Worm (Caenorhabditis elegans): ENCODE measurements around the gene rab-6.2.

Gene rab-6.2

ce11 chrX:17217050-17217813 is 5.0 kb upstream of the rab-6.2 start, which contains the start of gene acdh-7:
acdh-7 (minus strand) TSS chrX:17217105.
- peak in 2 of 6 experiments; percentile 3 to 69 for TF ChIP-seq elt-3 (tag; optimal IDR thresholded peaks at IDR 0.05)
- peak; percentile 42 for TF ChIP-seq rnt-1 (tag; optimal IDR thresholded peaks at IDR 0.05)
- TF ChIP-seq blmp-1 (tag; optimal IDR thresholded peaks at IDR 0.05): peak; percentile 66
- TF ChIP-seq nhr-47 (tag; optimal IDR thresholded peaks at IDR 0.05): no peak
- peak; percentile 24 for TF ChIP-seq elt-2 (tag; optimal IDR thresholded peaks at IDR 0.05)
- peak; percentile 12 for TF ChIP-seq nhr-20 (tag; optimal IDR thresholded peaks at IDR 0.05)
- TF ChIP-seq nhr-71 (tag; optimal IDR thresholded peaks at IDR 0.05): peak; percentile 21
- TF ChIP-seq lin-14 (GFP tag; optimal IDR thresholded peaks at IDR 0.05): peak; percentile 26
- no peak for TF ChIP-seq nhr-28 (tag; optimal IDR thresholded peaks at IDR 0.05)

ce11 chrX:17227376-17227775 is 5.1 kb downstream of the rab-6.2 start:
- TF ChIP-seq C16A3.4 (tag; optimal IDR thresholded peaks at IDR 0.05) (no peak), lin-35 (GFP tag; optimal IDR thresholded peaks at IDR 0.05) (no peak)

- no peak for TF ChIP-seq ets-5 (GFP tag; IDR thresholded peaks at IDR 0.05)
- TF ChIP-seq xbp-1 (tag; optimal IDR thresholded peaks at IDR 0.05): no peak
- TF ChIP-seq alr-1 (tag; optimal IDR thresholded peaks at IDR 0.05; ENCODE audit: borderline replicate concordance): no peak
- no peak for TF ChIP-seq hlh-4 (tag; optimal IDR thresholded peaks at IDR 0.05)
- no peak for TF ChIP-seq zip-4 (GFP tag; optimal IDR thresholded peaks at IDR 0.05)
- TF ChIP-seq rnt-1 (tag; optimal IDR thresholded peaks at IDR 0.05): no peak
- no peak for TF ChIP-seq lin-15B (tag; optimal IDR thresholded peaks at IDR 0.05)
- no peak for TF ChIP-seq nhr-20 (tag; optimal IDR thresholded peaks at IDR 0.05)
- no peak for TF ChIP-seq nhr-237 (tag; optimal IDR thresholded peaks at IDR 0.05)
- TF ChIP-seq pag-3 (tag; optimal IDR thresholded peaks at IDR 0.05; ENCODE audit: borderline replicate concordance, insufficient read depth): no peak
Observed at ce11 chrX:17230108-17230507, 7.8 kb downstream of the rab-6.2 start, which contains the start of gene T25G12.6. T25G12.6 (minus strand) TSS chrX:17230208.

ce11 chrX:17231348-17231747 is 9.1 kb downstream of the rab-6.2 start, which contains the start of gene T25G12.3:
T25G12.3 (plus strand) TSS chrX:17231648.
- TF ChIP-seq nhr-28 (tag; optimal IDR thresholded peaks at IDR 0.05): no peak
- TF ChIP-seq fkh-4 (tag; optimal IDR thresholded peaks at IDR 0.05; ENCODE audit: borderline replicate concordance): no peak
- TF ChIP-seq sptf-1 (tag; optimal IDR thresholded peaks at IDR 0.05): no peak
- TF ChIP-seq swsn-7 (tag; optimal IDR thresholded peaks at IDR 0.05): no peak
- TF ChIP-seq elt-3 (tag; optimal IDR thresholded peaks at IDR 0.05): no peak
- TF ChIP-seq C16A3.4 (tag; optimal IDR thresholded peaks at IDR 0.05): no peak
- TF ChIP-seq mdl-1 (tag; optimal IDR thresholded peaks at IDR 0.05): no peak

- TF ChIP-seq sptf-1 (tag; optimal IDR thresholded peaks at IDR 0.05): no peak
Observed at ce11 chrX:17234988-17235387, 12.7 kb downstream of the rab-6.2 start.

- TF ChIP-seq zip-4 (GFP tag; optimal IDR thresholded peaks at IDR 0.05) (no peak), nhr-12 (tag; optimal IDR thresholded peaks at IDR 0.05) (no peak), Y116A8C.19 (tag; optimal IDR thresholded peaks at IDR 0.05; ENCODE audit: borderline replicate concordance) (no peak), nhr-85 (tag) (no peak), ceh-82 (tag; optimal IDR thresholded peaks at IDR 0.05) (no peak), dpl-1 (GFP tag; optimal IDR thresholded peaks at IDR 0.05) (peak in 1 of 3 experiments; percentile 18), mdl-1 (tag; optimal IDR thresholded peaks at IDR 0.05) (no peak), egl-13 (tag; optimal IDR thresholded peaks at IDR 0.05) (no peak), unc-62 (GFP tag; optimal IDR thresholded peaks at IDR 0.05) (no peak), C04F5.9 (tag; optimal IDR thresholded peaks at IDR 0.05) (no peak), C16A3.4 (tag; optimal IDR thresholded peaks at IDR 0.05) (peak; percentile 22), lsy-2 (tag; optimal IDR thresholded peaks at IDR 0.05) (no peak), fkh-10 (GFP tag; optimal IDR thresholded peaks at IDR 0.05) (no peak), nhr-77 (tag; optimal IDR thresholded peaks at IDR 0.05) (no peak), lin-35 (GFP tag; optimal IDR thresholded peaks at IDR 0.05) (peak in 1 of 2 experiments; percentile 10), elt-2 (tag; optimal IDR thresholded peaks at IDR 0.05) (peak; percentile 2), dsc-1 (tag; optimal IDR thresholded peaks at IDR 0.05) (no peak), nhr-19 (GFP tag; conservative IDR thresholded peaks at IDR 0.05) (peak; percentile 42), unc-86 (tag; optimal IDR thresholded peaks at IDR 0.05) (no peak), ztf-11 (tag; optimal IDR thresholded peaks at IDR 0.05) (no peak)
Observed at ce11 chrX:17235749-17236561, 13.7 kb downstream of the rab-6.2 start, which contains the start of gene dhs-30. dhs-30 (minus strand) TSS chrX:17235838.
